Fruit fly (Drosophila melanogaster) whole organism, adult: ENCODE measurements around the gene mdy.
A peak's percentile ranks its signal among the peaks of the same experiment; 100 is the strongest.

Source experiments
- CG11617 ChIP-seq: fragments of 200-800 bp; sonication (Bioruptor generic); optimal IDR thresholded peaks from 2 replicates; lab custom pipeline; 2017; ENCODE audit warnings: mild to moderate bottlenecking, missing biosample characterization, missing genetic modification reagents, missing genetic modification characterization
- CG12768 ChIP-seq: fragments of 200-800 bp; sonication (Bioruptor generic); optimal IDR thresholded peaks from 2 replicates; lab custom pipeline; 2017; ENCODE audit warnings: missing biosample characterization, missing genetic modification characterization, mild to moderate bottlenecking, moderate library complexity, missing genetic modification reagents
- CG14711 ChIP-seq: fragments of 200-800 bp; sonication (Bioruptor generic); optimal IDR thresholded peaks from 2 replicates; lab custom pipeline; 2018; ENCODE audit warnings: missing biosample characterization, mild to moderate bottlenecking, missing genetic modification characterization, moderate library complexity
- CG33017 ChIP-seq: fragments of 200-800 bp; sonication (Bioruptor generic); optimal IDR thresholded peaks from 2 replicates; lab custom pipeline; 2018; ENCODE audit warnings: missing biosample characterization, mild to moderate bottlenecking, missing genetic modification characterization, moderate library complexity
- CG5204 ChIP-seq: fragments of 200-800 bp; sonication (Bioruptor generic); optimal IDR thresholded peaks from 2 replicates; lab custom pipeline; 2016; ENCODE audit warnings: missing biosample characterization, missing genetic modification characterization
- CG7045 ChIP-seq: fragments of 200-800 bp; sonication (Bioruptor generic); optimal IDR thresholded peaks from 2 replicates; lab custom pipeline; 2017; ENCODE audit warnings: missing biosample characterization, mild to moderate bottlenecking, missing genetic modification characterization
- CG7101 ChIP-seq: fragments of 200-800 bp; sonication (Bioruptor generic); optimal IDR thresholded peaks from 2 replicates; lab custom pipeline; 2018; ENCODE audit warnings: missing biosample characterization, mild to moderate bottlenecking, missing genetic modification characterization, moderate library complexity
- Clk ChIP-seq: fragments of 200-800 bp; sonication (Bioruptor generic); optimal IDR thresholded peaks from 2 replicates; lab custom pipeline; 2017; ENCODE audit warnings: missing biosample characterization, missing genetic modification characterization
- Crg-1 ChIP-seq: fragments of 200-800 bp; sonication (Bioruptor generic); optimal IDR thresholded peaks from 2 replicates; lab custom pipeline; 2016; ENCODE audit warnings: missing biosample characterization, missing genetic modification characterization
- Hr96 ChIP-seq: fragments of 200-800 bp; sonication (Bioruptor generic); optimal IDR thresholded peaks from 2 replicates; lab custom pipeline; 2016; ENCODE audit warnings: missing biosample characterization, missing genetic modification characterization
- Mnt ChIP-seq: fragments of 200-800 bp; sonication (Bioruptor generic); optimal IDR thresholded peaks from 2 replicates; lab custom pipeline; 2016; ENCODE audit warnings: missing biosample characterization, mild to moderate bottlenecking, missing genetic modification characterization
- bab1 ChIP-seq: fragments of 200-800 bp; sonication (Bioruptor generic); optimal IDR thresholded peaks from 3 replicates; lab custom pipeline; 2019; ENCODE audit warnings: missing biosample characterization, mild to moderate bottlenecking, missing genetic modification characterization, moderate library complexity
- cic ChIP-seq: fragments of 200-800 bp; sonication (Bioruptor generic); optimal IDR thresholded peaks from 2 replicates; lab custom pipeline; 2017; ENCODE audit warnings: missing biosample characterization, mild to moderate bottlenecking, missing genetic modification characterization, moderate library complexity
- cnc ChIP-seq, 2 experiments: fragments of >200 bp; optimal IDR thresholded peaks; 2 replicates each; lab custom pipeline; 2017
- kay ChIP-seq: fragments of 200-800 bp; sonication (Bioruptor generic); peaks from one replicate; lab custom pipeline; 2016; ENCODE audit warnings: missing biosample characterization, missing genetic modification characterization, borderline replicate concordance
- ovo ChIP-seq: fragments of 200-800 bp; sonication (Bioruptor generic); optimal IDR thresholded peaks from 2 replicates; lab custom pipeline; 2016; ENCODE audit warnings: missing biosample characterization, missing genetic modification characterization
- pad ChIP-seq: fragments of 200-800 bp; sonication (Bioruptor generic); optimal IDR thresholded peaks from 3 replicates; lab custom pipeline; 2017; ENCODE audit warnings: missing biosample characterization, missing genetic modification characterization, mild to moderate bottlenecking, moderate library complexity, missing genetic modification reagents
- tj ChIP-seq: fragments of 200-800 bp; sonication (Bioruptor generic); optimal IDR thresholded peaks from 3 replicates; lab custom pipeline; 2017; ENCODE audit warnings: missing biosample characterization, mild to moderate bottlenecking, missing genetic modification characterization, moderate library complexity
- toe ChIP-seq: fragments of 200-800 bp; sonication (Bioruptor generic); optimal IDR thresholded peaks from 2 replicates; lab custom pipeline; 2016; ENCODE audit warnings: missing biosample characterization, missing genetic modification characterization

mdy gene

dm6 chr2L:16846742-16847346, 30.4 kb downstream of the mdy start:
- TF ChIP-seq tj (GFP tag; lab: Kevin White, UChicago) (no peak), Mnt (GFP tag; lab: Kevin White, UChicago) (no peak), cnc (optimal IDR thresholded peaks at IDR 0.05; lab: Kevin White, UChicago) (no peak), CG33017 (tag; lab: Kevin White, UChicago) (no peak), CG7045 (no peak), Crg-1 (no peak), CG11617 (no peak), CG12768 (GFP tag; lab: Kevin White, UChicago) (no peak), bab1 (no peak), Clk (GFP tag; lab: Kevin White, UChicago) (no peak), ovo (GFP tag; lab: Kevin White, UChicago) (no peak), CG7101 (tag; lab: Kevin White, UChicago) (no peak), kay (GFP tag; lab: Kevin White, UChicago) (no peak), toe (GFP tag; lab: Kevin White, UChicago) (no peak), cic (GFP tag; lab: Kevin White, UChicago) (no peak), CG14711 (tag; lab: Kevin White, UChicago) (no peak), CG5204 (GFP tag; lab: Kevin White, UChicago) (no peak), pad (GFP tag; lab: Kevin White, UChicago) (no peak), Hr96 (GFP tag; lab: Kevin White, UChicago) (no peak)

- TF ChIP-seq CG12768 (GFP tag; lab: Kevin White, UChicago) (no peak), kay (GFP tag; lab: Kevin White, UChicago) (peak; percentile 87), CG7045 (no peak)
Observed at dm6 chr2L:16847948-16848347, 31.5 kb downstream of the mdy start.

dm6 chr2L:16848670-16849069, 32.2 kb downstream of the mdy start, which contains the start of gene CG13284:
Gene CG13284, minus strand, starts transcription at chr2L:16848716.
- TF ChIP-seq CG7101 (tag; lab: Kevin White, UChicago) (no peak), Clk (GFP tag; lab: Kevin White, UChicago) (no peak), CG12768 (GFP tag; lab: Kevin White, UChicago) (peak; percentile 15), Crg-1 (no peak), cnc (optimal IDR thresholded peaks at IDR 0.05; lab: Kevin White, UChicago) (no peak), tj (GFP tag; lab: Kevin White, UChicago) (no peak)

- TF ChIP-seq cnc (optimal IDR thresholded peaks at IDR 0.05; lab: Kevin White, UChicago) (peak in 1 of 2 experiments; percentile 81), CG11617 (no peak), CG33017 (tag; lab: Kevin White, UChicago) (no peak)
Observed at dm6 chr2L:16850442-16850841, 34.0 kb downstream of the mdy start.

- TF ChIP-seq kay (GFP tag; lab: Kevin White, UChicago) (no peak), bab1 (peak; percentile 1), CG14711 (tag; lab: Kevin White, UChicago) (peak; percentile 14), CG33017 (tag; lab: Kevin White, UChicago) (peak; percentile 15)
Observed at dm6 chr2L:16852318-16852932, 36.0 kb downstream of the mdy start, which contains the start of gene CG31810. Gene CG31810, minus strand, starts transcription at chr2L:16852368.

- TF ChIP-seq CG5204 (GFP tag; lab: Kevin White, UChicago) (no peak), cnc (optimal IDR thresholded peaks at IDR 0.05; lab: Kevin White, UChicago) (peak in 1 of 2 experiments; percentile 94), kay (GFP tag; lab: Kevin White, UChicago) (peak; percentile 16)
Observed at dm6 chr2L:16857131-16857530, 40.7 kb downstream of the mdy start.

- TF ChIP-seq CG11617 = no peak
- TF ChIP-seq CG33017 (tag; lab: Kevin White, UChicago) = no peak
- TF ChIP-seq Clk (GFP tag; lab: Kevin White, UChicago) = no peak
- TF ChIP-seq Mnt (GFP tag; lab: Kevin White, UChicago) = no peak
Observed at dm6 chr2L:16857665-16858064, 41.2 kb downstream of the mdy start.

- TF ChIP-seq CG12768 (GFP tag; lab: Kevin White, UChicago) (peak; percentile 9), kay (GFP tag; lab: Kevin White, UChicago) (peak; percentile 74), CG5204 (GFP tag; lab: Kevin White, UChicago) (no peak)
Observed at dm6 chr2L:16858466-16859007, 42.1 kb downstream of the mdy start, which contains the start of gene CG31809. Gene CG31809, minus strand, starts transcription at chr2L:16858714.
